Worm (Caenorhabditis elegans) whole organism, L4 larva: ENCODE results near the gene nhr-120.
A peak's percentile ranks its signal among the peaks of the same experiment; 100 is the strongest.

ENCODE experiments used
- F10B5.3 ChIP-seq: sonication (generic microtip); optimal IDR thresholded peaks from 2 replicates; lab custom pipeline; 2016; ENCODE audit warnings: mild to moderate bottlenecking, missing genetic modification characterization, missing compliant biosample characterization
- F26F4.8 ChIP-seq: fragments of 200-800 bp; sonication (Bioruptor generic); conservative IDR thresholded peaks from 2 replicates; pipeline ENCODE4 v1.3.6; 2022; ENCODE audit warnings: missing genetic modification characterization, missing compliant biosample characterization
- F37D6.2 ChIP-seq: sonication (generic microtip); optimal IDR thresholded peaks from 2 replicates; lab custom pipeline; 2016; ENCODE audit warnings: mild to moderate bottlenecking, missing genetic modification characterization, missing compliant biosample characterization
- T20F7.1 ChIP-seq: fragments of 200-800 bp; sonication (Bioruptor generic); optimal IDR thresholded peaks from 2 replicates; lab custom pipeline; 2018; ENCODE audit warnings: mild to moderate bottlenecking, missing genetic modification characterization, missing compliant biosample characterization
- T26A8.4 ChIP-seq: fragments of 200-800 bp; sonication (Bioruptor generic); IDR thresholded peaks from 2 replicates; pipeline ENCODE4 v1.3.6; 2022; ENCODE audit warnings: missing genetic modification characterization, missing compliant biosample characterization
- ZK337.2 ChIP-seq: fragments of 200-800 bp; sonication (Bioruptor generic); IDR thresholded peaks from 2 replicates; pipeline ENCODE4 v1.3.6; 2022; ENCODE audit warnings: missing genetic modification reagents, missing genetic modification characterization, missing compliant biosample characterization
- aly-2 ChIP-seq: sonication (generic microtip); optimal IDR thresholded peaks from 2 replicates; lab custom pipeline; 2018; ENCODE audit warnings: missing biosample characterization, missing genetic modification characterization
- ama-1 ChIP-seq: fragments of 150-350 bp; optimal IDR thresholded peaks from 2 replicates; lab custom pipeline; 2014; ENCODE audit warnings: inconsistent platforms, mixed read lengths
- attf-4 ChIP-seq: sonication (generic microtip); optimal IDR thresholded peaks from 3 replicates; lab custom pipeline; 2017; ENCODE audit warnings: missing biosample characterization, missing genetic modification characterization
- ceh-20 ChIP-seq: fragments of 200-800 bp; sonication (Bioruptor generic); IDR thresholded peaks from 2 replicates; pipeline ENCODE4 v1.3.6; 2022; ENCODE audit warnings: missing genetic modification reagents, missing genetic modification characterization, missing compliant biosample characterization
- ceh-44 ChIP-seq: fragments of 200-800 bp; sonication (Bioruptor generic); IDR thresholded peaks from 2 replicates; pipeline ENCODE4 v1.3.6; 2022; ENCODE audit warnings: missing genetic modification reagents, missing genetic modification characterization, missing compliant biosample characterization
- ceh-62 ChIP-seq: sonication (generic microtip); optimal IDR thresholded peaks from 2 replicates; lab custom pipeline; 2017; ENCODE audit warnings: missing biosample characterization, missing genetic modification characterization
- cey-2 ChIP-seq: sonication (generic microtip); optimal IDR thresholded peaks from 3 replicates; lab custom pipeline; 2017; ENCODE audit warnings: missing genetic modification characterization, mild to moderate bottlenecking, missing compliant biosample characterization, antibody characterized with exemption, borderline replicate concordance; ENCODE audit not compliant: insufficient read depth
- daf-12 ChIP-seq: fragments of 150-350 bp; optimal IDR thresholded peaks from 2 replicates; lab custom pipeline; 2014; ENCODE audit warnings: missing biosample characterization, missing genetic modification reagents, missing genetic modification characterization
- daf-19 ChIP-seq: fragments of 200-800 bp; sonication (Bioruptor generic); conservative IDR thresholded peaks from 2 replicates; pipeline ENCODE4 v1.3.6; 2022; ENCODE audit warnings: missing genetic modification characterization, missing compliant biosample characterization
- dmd-6 ChIP-seq: fragments of 200-800 bp; sonication (Bioruptor generic); IDR thresholded peaks from 2 replicates; pipeline ENCODE4 v1.3.6; 2022; ENCODE audit warnings: missing genetic modification reagents, missing genetic modification characterization, missing compliant biosample characterization
- dmd-9 ChIP-seq: fragments of 200-800 bp; sonication (Bioruptor generic); IDR thresholded peaks from 2 replicates; pipeline ENCODE4 v1.3.6; 2022; ENCODE audit warnings: missing genetic modification reagents, missing genetic modification characterization, missing compliant biosample characterization
- dpl-1 ChIP-seq: fragments of 150-350 bp; optimal IDR thresholded peaks from 2 replicates; lab custom pipeline; 2014; ENCODE audit warnings: missing biosample characterization, missing genetic modification reagents, missing genetic modification characterization
- dve-1 ChIP-seq: sonication (generic microtip); optimal IDR thresholded peaks from 2 replicates; lab custom pipeline; 2017; ENCODE audit warnings: antibody characterized with exemption, mild to moderate bottlenecking, missing genetic modification characterization, missing compliant biosample characterization; ENCODE audit not compliant: insufficient read depth
- fkh-10 ChIP-seq: fragments of 150-350 bp; optimal IDR thresholded peaks from 2 replicates; lab custom pipeline; 2014; ENCODE audit warnings: missing biosample characterization, missing genetic modification reagents, missing genetic modification characterization
- fos-1 ChIP-seq: fragments of 150-350 bp; optimal IDR thresholded peaks from 2 replicates; lab custom pipeline; 2014; ENCODE audit warnings: missing biosample characterization, missing genetic modification characterization
- gei-8 ChIP-seq: fragments of 200-800 bp; sonication (Bioruptor generic); optimal IDR thresholded peaks from 2 replicates; lab custom pipeline; 2018; ENCODE audit warnings: mild to moderate bottlenecking, missing genetic modification characterization, missing compliant biosample characterization
- hlh-11 ChIP-seq: fragments of 200-800 bp; sonication (Bioruptor generic); optimal IDR thresholded peaks from 2 replicates; lab custom pipeline; 2018; ENCODE audit warnings: mild to moderate bottlenecking, missing genetic modification characterization, missing compliant biosample characterization
- hmg-1.1 ChIP-seq: fragments of 200-800 bp; sonication (Bioruptor generic); IDR thresholded peaks from 2 replicates; pipeline ENCODE4 v1.3.6; 2022; ENCODE audit warnings: missing genetic modification reagents, missing genetic modification characterization, missing compliant biosample characterization
- jun-1 ChIP-seq: fragments of 150-350 bp; optimal IDR thresholded peaks from 2 replicates; lab custom pipeline; 2014; ENCODE audit warnings: missing biosample characterization, missing genetic modification reagents, missing genetic modification characterization
- lim-7 ChIP-seq: fragments of 200-800 bp; sonication (Bioruptor generic); IDR thresholded peaks from 2 replicates; pipeline ENCODE4 v1.3.6; 2022; ENCODE audit warnings: missing genetic modification characterization, missing compliant biosample characterization
- lin-13 ChIP-seq: fragments of 150-350 bp; optimal IDR thresholded peaks from 2 replicates; lab custom pipeline; 2014; ENCODE audit warnings: missing biosample characterization, missing genetic modification reagents, missing genetic modification characterization
- lsy-2 ChIP-seq, 2 experiments: fragments of 150-350 bp in 1 of 2; sonication (generic microtip) in 1 of 2; optimal IDR thresholded peaks; 2 replicates each; lab custom pipeline; 2014 to 2017; ENCODE audit warnings: missing biosample characterization in 2 of 2, missing genetic modification characterization in 2 of 2
- madf-9 ChIP-seq: fragments of 200-800 bp; sonication (Bioruptor generic); conservative IDR thresholded peaks from 2 replicates; pipeline ENCODE4 v1.3.6; 2022; ENCODE audit warnings: missing genetic modification reagents, missing genetic modification characterization, missing compliant biosample characterization
- mdt-29 ChIP-seq: fragments of 200-800 bp; sonication (Bioruptor generic); IDR thresholded peaks from 2 replicates; pipeline ENCODE4 v1.3.6; 2022; ENCODE audit warnings: missing genetic modification reagents, missing genetic modification characterization, missing compliant biosample characterization
- mep-1 ChIP-seq: fragments of 150-350 bp; sonication (generic microtip); optimal IDR thresholded peaks from 3 replicates; lab custom pipeline; 2014; ENCODE audit warnings: missing biosample characterization, missing genetic modification characterization
- mxl-2 ChIP-seq: fragments of 200-800 bp; sonication (Bioruptor generic); conservative IDR thresholded peaks from 2 replicates; pipeline ENCODE4 v1.3.6; 2022; ENCODE audit warnings: missing genetic modification reagents, missing genetic modification characterization, missing compliant biosample characterization
- mxl-3 ChIP-seq: fragments of 200-800 bp; sonication (Bioruptor generic); optimal IDR thresholded peaks from 2 replicates; lab custom pipeline; 2018; ENCODE audit warnings: mild to moderate bottlenecking, missing genetic modification characterization, missing compliant biosample characterization
- nhr-10 ChIP-seq: fragments of 150-350 bp; optimal IDR thresholded peaks from 2 replicates; lab custom pipeline; 2014; ENCODE audit warnings: missing biosample characterization, missing genetic modification characterization
- nhr-102 ChIP-seq: sonication (generic microtip); optimal IDR thresholded peaks from 2 replicates; lab custom pipeline; 2016; ENCODE audit warnings: mild to moderate bottlenecking, missing genetic modification characterization, moderate library complexity, missing compliant biosample characterization
- nhr-11 ChIP-seq: fragments of 150-350 bp; optimal IDR thresholded peaks from 2 replicates; lab custom pipeline; 2014; ENCODE audit warnings: missing biosample characterization, missing genetic modification characterization
- nhr-111 ChIP-seq: fragments of 200-800 bp; sonication (Bioruptor generic); optimal IDR thresholded peaks from 2 replicates; lab custom pipeline; 2018; ENCODE audit warnings: mild to moderate bottlenecking, missing genetic modification characterization, missing compliant biosample characterization
- nhr-237 ChIP-seq: sonication (generic microtip); optimal IDR thresholded peaks from 2 replicates; lab custom pipeline; 2017; ENCODE audit warnings: missing biosample characterization, missing genetic modification characterization
- nhr-25 ChIP-seq: sonication (generic microtip); optimal IDR thresholded peaks from 2 replicates; lab custom pipeline; 2017; ENCODE audit warnings: missing genetic modification characterization, mild to moderate bottlenecking, missing compliant biosample characterization, antibody characterized with exemption, moderate library complexity, borderline replicate concordance; ENCODE audit not compliant: insufficient read depth
- nhr-28 ChIP-seq: fragments of 150-350 bp; optimal IDR thresholded peaks from 2 replicates; lab custom pipeline; 2014; ENCODE audit warnings: missing biosample characterization, missing genetic modification characterization
- nhr-42 ChIP-seq: fragments of 200-800 bp; sonication (Bioruptor generic); IDR thresholded peaks from 2 replicates; pipeline ENCODE4 v1.3.6; 2022; ENCODE audit warnings: missing genetic modification characterization, missing compliant biosample characterization
- nhr-48 ChIP-seq: sonication (generic microtip); optimal IDR thresholded peaks from 2 replicates; lab custom pipeline; 2016; ENCODE audit warnings: mild to moderate bottlenecking, missing genetic modification characterization, missing compliant biosample characterization
- nhr-6 ChIP-seq: fragments of 150-350 bp; optimal IDR thresholded peaks from 2 replicates; lab custom pipeline; 2014; ENCODE audit warnings: missing biosample characterization, missing genetic modification characterization
- nhr-77 ChIP-seq: fragments of 150-350 bp; optimal IDR thresholded peaks from 2 replicates; lab custom pipeline; 2014; ENCODE audit warnings: missing biosample characterization, missing genetic modification characterization
- php-3 ChIP-seq: fragments of 200-800 bp; sonication (Bioruptor generic); IDR thresholded peaks from 2 replicates; pipeline ENCODE4 v1.3.6; 2022; ENCODE audit warnings: missing genetic modification reagents, missing genetic modification characterization, missing compliant biosample characterization
- saeg-2 ChIP-seq: fragments of 200-800 bp; sonication (Bioruptor generic); IDR thresholded peaks from 2 replicates; pipeline ENCODE4 v1.3.6; 2022; ENCODE audit warnings: missing genetic modification reagents, missing genetic modification characterization, missing compliant biosample characterization
- snpc-1.2 ChIP-seq: fragments of 200-800 bp; sonication (Bioruptor generic); IDR thresholded peaks from 2 replicates; pipeline ENCODE4 v1.3.6; 2022; ENCODE audit warnings: missing genetic modification reagents, missing genetic modification characterization, missing compliant biosample characterization
- snpc-4 ChIP-seq: fragments of 150-350 bp; optimal IDR thresholded peaks from 2 replicates; lab custom pipeline; 2014; ENCODE audit warnings: missing biosample characterization, missing genetic modification characterization
- tra-1 ChIP-seq: fragments of 200-800 bp; sonication (Bioruptor generic); IDR thresholded peaks from 2 replicates; pipeline ENCODE4 v1.3.6; 2022; ENCODE audit warnings: missing genetic modification reagents, missing genetic modification characterization, missing compliant biosample characterization
- unc-39 ChIP-seq: sonication (generic microtip); optimal IDR thresholded peaks from 2 replicates; lab custom pipeline; 2017; ENCODE audit warnings: missing biosample characterization, missing genetic modification characterization
- vab-7 ChIP-seq: fragments of 200-800 bp; sonication (Bioruptor generic); IDR thresholded peaks from 2 replicates; pipeline ENCODE4 v1.3.6; 2022; ENCODE audit warnings: missing genetic modification reagents, missing genetic modification characterization, missing compliant biosample characterization
- zfp-3 ChIP-seq: fragments of 200-800 bp; sonication (Bioruptor generic); conservative IDR thresholded peaks from 2 replicates; pipeline ENCODE4 v1.3.6; 2022; ENCODE audit warnings: missing genetic modification reagents, missing genetic modification characterization, missing compliant biosample characterization
- ztf-7 ChIP-seq: fragments of 150-350 bp; optimal IDR thresholded peaks from 2 replicates; lab custom pipeline; 2014; ENCODE audit warnings: missing biosample characterization, missing genetic modification characterization

The nhr-120 gene

ce11 chrX:6606991-6607390 lies 33.4 kb downstream of the nhr-120 start, which contains the start of gene cpr-6:
Gene cpr-6 (plus strand): TSS chrX:6607207.
- peak; percentile 30 for TF ChIP-seq nhr-48 (tag; lab: Kevin White, UChicago)
- TF ChIP-seq madf-9 (GFP tag; lab: Robert Waterston, UW), result no peak
- TF ChIP-seq zfp-3 (GFP tag; lab: Robert Waterston, UW), result no peak
- TF ChIP-seq mxl-3, result peak; percentile 25
- TF ChIP-seq unc-39 (tag; lab: Kevin White, UChicago), result no peak
- TF ChIP-seq nhr-102 (tag; lab: Kevin White, UChicago), result peak; percentile 53
- no peak for TF ChIP-seq lsy-2 (tag; optimal IDR thresholded peaks at IDR 0.05; lab: Kevin White, UChicago)
- no peak for TF ChIP-seq F10B5.3 (tag; lab: Kevin White, UChicago)
- no peak for TF ChIP-seq ceh-20 (GFP tag; lab: Robert Waterston, UW)
- no peak for TF ChIP-seq cey-2 (tag; lab: Kevin White, UChicago)
- TF ChIP-seq nhr-28, result peak; percentile 66
- TF ChIP-seq nhr-237 (tag; lab: Kevin White, UChicago), result no peak
- TF ChIP-seq nhr-77 (tag; lab: Kevin White, UChicago), result peak; percentile 51
- TF ChIP-seq hmg-1.1 (GFP tag; lab: Robert Waterston, UW), result no peak
- TF ChIP-seq ama-1 (lab: Kevin White, UChicago), result peak; percentile 42
- no peak for TF ChIP-seq nhr-10 (tag; lab: Kevin White, UChicago)
- no peak for TF ChIP-seq ceh-44 (GFP tag; lab: Robert Waterston, UW)
- TF ChIP-seq hlh-11, result peak; percentile 79
- no peak for TF ChIP-seq lin-13 (GFP tag; lab: Kevin White, UChicago)
- no peak for TF ChIP-seq T20F7.1 (GFP tag; lab: Kevin White, UChicago)
- no peak for TF ChIP-seq F26F4.8 (GFP tag; lab: Robert Waterston, UW)
- TF ChIP-seq mep-1 (tag; lab: Kevin White, UChicago), result no peak
- no peak for TF ChIP-seq aly-2 (tag; lab: Kevin White, UChicago)
- TF ChIP-seq attf-4, result no peak
- 0 out of 2 replicates have a peak, but pooled peaks have one; percentile 23 for TF ChIP-seq nhr-42 (GFP tag; lab: Robert Waterston, UW)
- TF ChIP-seq ZK337.2, result no peak
- TF ChIP-seq dve-1 (tag; lab: Kevin White, UChicago), result peak; percentile 65
- no peak for TF ChIP-seq dmd-9
- TF ChIP-seq mdt-29 (GFP tag; lab: Robert Waterston, UW), result peak; percentile 55; the same call in 1 of the 2 replicates
- no peak for TF ChIP-seq jun-1 (tag; lab: Kevin White, UChicago)
- TF ChIP-seq php-3, result no peak
- TF ChIP-seq snpc-4 (tag; lab: Kevin White, UChicago), result no peak
- TF ChIP-seq T26A8.4 (GFP tag; lab: Robert Waterston, UW), result no peak
- TF ChIP-seq dpl-1 (GFP tag; lab: Kevin White, UChicago), result no peak
- no peak for TF ChIP-seq saeg-2
- TF ChIP-seq F37D6.2 (tag; lab: Kevin White, UChicago), result no peak
- no peak for TF ChIP-seq mxl-2 (GFP tag; lab: Robert Waterston, UW)
- no peak for TF ChIP-seq nhr-25 (tag; lab: Kevin White, UChicago)
- TF ChIP-seq daf-19, result no peak
- TF ChIP-seq ztf-7 (tag; lab: Kevin White, UChicago), result no peak
- no peak for TF ChIP-seq nhr-6 (tag; lab: Kevin White, UChicago)
- TF ChIP-seq nhr-111 (GFP tag; lab: Kevin White, UChicago), result no peak
- TF ChIP-seq fkh-10 (GFP tag; lab: Kevin White, UChicago), result no peak
- TF ChIP-seq fos-1, result no peak
- no peak for TF ChIP-seq nhr-11 (tag; lab: Kevin White, UChicago)
- peak; percentile 52; the same call in 1 of the 2 replicates for TF ChIP-seq tra-1 (GFP tag; lab: Robert Waterston, UW)
- TF ChIP-seq vab-7 (GFP tag; lab: Robert Waterston, UW), result no peak
- no peak for TF ChIP-seq snpc-1.2 (GFP tag; lab: Robert Waterston, UW)
- TF ChIP-seq lim-7, result no peak
- TF ChIP-seq ceh-62 (tag; lab: Kevin White, UChicago), result no peak
- peak; percentile 78 for TF ChIP-seq dmd-6 (GFP tag; lab: Robert Waterston, UW)
- TF ChIP-seq gei-8 (GFP tag; lab: Kevin White, UChicago), result no peak
- no peak for TF ChIP-seq daf-12 (tag; lab: Kevin White, UChicago)
